Worm (Caenorhabditis elegans) whole organism, L2 larva: ENCODE measurements around the gene ubh-3.

Experiments
- F13H6.1 ChIP-seq: sonication (generic microtip); optimal IDR thresholded peaks from 2 replicates; lab custom pipeline; 2016; ENCODE audit warnings: missing genetic modification characterization, missing compliant biosample characterization
- blmp-1 ChIP-seq: sonication (generic microtip); optimal IDR thresholded peaks from 2 replicates; lab custom pipeline; 2017; ENCODE audit warnings: missing genetic modification characterization, mild to moderate bottlenecking, missing compliant biosample characterization, antibody characterized with exemption, moderate library complexity; ENCODE audit not compliant: insufficient read depth
- mdl-1 ChIP-seq, 2 experiments: fragments of 150-350 bp in 1 of 2; sonication (generic microtip) in 1 of 2; optimal IDR thresholded peaks; 2 replicates each; lab custom pipeline; 2017; ENCODE audit warnings: missing biosample characterization in 2 of 2, missing genetic modification characterization in 2 of 2
- nhr-12 ChIP-seq: fragments of 150-350 bp; optimal IDR thresholded peaks from 2 replicates; lab custom pipeline; 2014; ENCODE audit warnings: missing biosample characterization, missing genetic modification characterization
- sem-4 ChIP-seq: fragments of 150-350 bp; optimal IDR thresholded peaks from 2 replicates; lab custom pipeline; 2014; ENCODE audit warnings: missing biosample characterization, missing genetic modification reagents, missing genetic modification characterization
- unc-55 ChIP-seq: fragments of 150-350 bp; sonication (generic microtip); optimal IDR thresholded peaks from 3 replicates; lab custom pipeline; 2014; ENCODE audit warnings: missing biosample characterization, missing genetic modification reagents, missing genetic modification characterization

Gene ubh-3

ce11 chrV:6456903-6457302 lies 51.7 kb downstream of the ubh-3 start:
- no peak for TF ChIP-seq blmp-1 (tag; lab: Kevin White, UChicago)
- TF ChIP-seq mdl-1 (tag; optimal IDR thresholded peaks at IDR 0.05; lab: Kevin White, UChicago), result no peak
- TF ChIP-seq nhr-12 (tag; lab: Kevin White, UChicago), result no peak
- no peak for TF ChIP-seq sem-4 (tag; lab: Kevin White, UChicago)
- no peak for TF ChIP-seq unc-55 (GFP tag; lab: Kevin White, UChicago)
- peak; percentile 5 for TF ChIP-seq F13H6.1 (tag; lab: Kevin White, UChicago)
